Worm (Caenorhabditis elegans) whole organism, mixed stage, embryonic: ENCODE measurements around the gene dmd-6.

Experiments
- M03D4.4 ChIP-seq: sonication (generic microtip); optimal IDR thresholded peaks from 2 replicates; lab custom pipeline; 2017; ENCODE audit warnings: mild to moderate bottlenecking, missing genetic modification characterization, missing compliant biosample characterization
- bed-3 ChIP-seq: fragments of 200-800 bp; sonication (Bioruptor generic); optimal IDR thresholded peaks from 3 replicates; lab custom pipeline; 2018; ENCODE audit warnings: mild to moderate bottlenecking, missing genetic modification characterization, moderate library complexity, missing compliant biosample characterization
- blmp-1 ChIP-seq: fragments of 150-350 bp; optimal IDR thresholded peaks from 2 replicates; lab custom pipeline; 2014; ENCODE audit warnings: missing biosample characterization, missing genetic modification characterization
- ceh-39 ChIP-seq: fragments of 150-350 bp; optimal IDR thresholded peaks from 2 replicates; lab custom pipeline; 2014; ENCODE audit warnings: missing biosample characterization, missing genetic modification characterization
- ceh-83 ChIP-seq: fragments of 200-800 bp; sonication (Bioruptor generic); optimal IDR thresholded peaks from 2 replicates; lab custom pipeline; 2018; ENCODE audit warnings: mild to moderate bottlenecking, missing genetic modification characterization, missing compliant biosample characterization
- ces-1 ChIP-seq: fragments of 150-350 bp; optimal IDR thresholded peaks from 2 replicates; lab custom pipeline; 2014; ENCODE audit warnings: missing biosample characterization, missing genetic modification reagents, missing genetic modification characterization
- cnd-1 ChIP-seq: fragments of 200-800 bp; sonication (Bioruptor generic); optimal IDR thresholded peaks from 2 replicates; lab custom pipeline; 2018; ENCODE audit warnings: mild to moderate bottlenecking, missing genetic modification characterization, missing compliant biosample characterization
- drap-1 ChIP-seq: fragments of 200-800 bp; sonication (Bioruptor generic); optimal IDR thresholded peaks from 3 replicates; lab custom pipeline; 2018; ENCODE audit warnings: mild to moderate bottlenecking, missing genetic modification characterization, missing compliant biosample characterization
- elt-1 ChIP-seq: sonication (generic microtip); optimal IDR thresholded peaks from 2 replicates; lab custom pipeline; 2017; ENCODE audit warnings: missing genetic modification characterization, mild to moderate bottlenecking, missing compliant biosample characterization, antibody characterized with exemption, moderate library complexity, borderline replicate concordance; ENCODE audit not compliant: insufficient read depth
- elt-3 ChIP-seq: fragments of 150-350 bp; optimal IDR thresholded peaks from 2 replicates; lab custom pipeline; 2014; ENCODE audit warnings: missing biosample characterization, missing genetic modification characterization
- flh-1 ChIP-seq: fragments of 200-800 bp; sonication (Bioruptor generic); optimal IDR thresholded peaks from 2 replicates; lab custom pipeline; 2018; ENCODE audit warnings: mild to moderate bottlenecking, missing genetic modification characterization, moderate library complexity, missing compliant biosample characterization
- ham-2 ChIP-seq: fragments of 200-800 bp; sonication (Bioruptor generic); optimal IDR thresholded peaks from 2 replicates; lab custom pipeline; 2018; ENCODE audit warnings: mild to moderate bottlenecking, missing genetic modification characterization, missing compliant biosample characterization
- hlh-1 ChIP-seq: fragments of 150-350 bp; optimal IDR thresholded peaks from 2 replicates; lab custom pipeline; 2014; ENCODE audit warnings: missing biosample characterization, missing genetic modification reagents, missing genetic modification characterization
- lin-13 ChIP-seq: fragments of 150-350 bp; optimal IDR thresholded peaks from 2 replicates; lab custom pipeline; 2014; ENCODE audit warnings: missing biosample characterization, missing genetic modification characterization
- lin-32 ChIP-seq: fragments of 200-800 bp; sonication (Bioruptor generic); optimal IDR thresholded peaks from 2 replicates; lab custom pipeline; 2018; ENCODE audit warnings: mild to moderate bottlenecking, missing genetic modification characterization, missing compliant biosample characterization
- lsy-2 ChIP-seq: fragments of 150-350 bp; optimal IDR thresholded peaks from 2 replicates; lab custom pipeline; 2014; ENCODE audit warnings: missing biosample characterization, missing genetic modification characterization
- mab-5 ChIP-seq: fragments of 150-350 bp; optimal IDR thresholded peaks from 2 replicates; lab custom pipeline; 2014; ENCODE audit warnings: missing biosample characterization, missing genetic modification characterization
- mep-1 ChIP-seq: fragments of 150-350 bp; optimal IDR thresholded peaks from 2 replicates; lab custom pipeline; 2017; ENCODE audit warnings: missing biosample characterization, missing genetic modification reagents, missing genetic modification characterization, inconsistent platforms
- mls-2 ChIP-seq: sonication (generic microtip); optimal IDR thresholded peaks from 2 replicates; lab custom pipeline; 2016; ENCODE audit warnings: mild to moderate bottlenecking, missing genetic modification characterization, moderate library complexity, missing compliant biosample characterization
- nhr-2 ChIP-seq: fragments of 150-350 bp; optimal IDR thresholded peaks from 2 replicates; lab custom pipeline; 2014; ENCODE audit warnings: missing biosample characterization, missing genetic modification characterization
- nhr-237 ChIP-seq: fragments of 150-350 bp; optimal IDR thresholded peaks from 2 replicates; lab custom pipeline; 2014; ENCODE audit warnings: missing biosample characterization, missing genetic modification characterization
- nhr-28 ChIP-seq: fragments of 150-350 bp; optimal IDR thresholded peaks from 2 replicates; lab custom pipeline; 2014; ENCODE audit warnings: missing biosample characterization, missing genetic modification characterization
- nhr-76 ChIP-seq: sonication (generic microtip); optimal IDR thresholded peaks from 2 replicates; lab custom pipeline; 2017; ENCODE audit warnings: missing biosample characterization, missing genetic modification characterization
- pha-4 ChIP-seq: fragments of 150-350 bp; optimal IDR thresholded peaks from 2 replicates; lab custom pipeline; 2018; ENCODE audit warnings: missing biosample characterization, missing genetic modification reagents, missing genetic modification characterization
- sem-2 ChIP-seq: fragments of 200-800 bp; sonication (Bioruptor generic); optimal IDR thresholded peaks from 2 replicates; lab custom pipeline; 2018; ENCODE audit warnings: mild to moderate bottlenecking, missing genetic modification characterization, missing compliant biosample characterization
- snpc-4 ChIP-seq: fragments of 150-350 bp; optimal IDR thresholded peaks from 2 replicates; lab custom pipeline; 2014; ENCODE audit warnings: missing biosample characterization, missing genetic modification characterization
- sptf-1 ChIP-seq: sonication (generic microtip); optimal IDR thresholded peaks from 2 replicates; lab custom pipeline; 2017; ENCODE audit warnings: mild to moderate bottlenecking, missing genetic modification characterization, moderate library complexity, missing compliant biosample characterization
- tbx-8 ChIP-seq: fragments of 200-800 bp; sonication (Bioruptor generic); optimal IDR thresholded peaks from 2 replicates; lab custom pipeline; 2018; ENCODE audit warnings: mild to moderate bottlenecking, missing genetic modification characterization, moderate library complexity, missing compliant biosample characterization
- unc-120 ChIP-seq: sonication (generic microtip); optimal IDR thresholded peaks from 2 replicates; lab custom pipeline; 2017; ENCODE audit warnings: missing genetic modification characterization, missing compliant biosample characterization; ENCODE audit not compliant: poor library complexity, severe bottlenecking
- unc-39 ChIP-seq: fragments of 150-350 bp; optimal IDR thresholded peaks from 2 replicates; lab custom pipeline; 2014; ENCODE audit warnings: missing biosample characterization, missing genetic modification characterization
- unc-62 ChIP-seq: fragments of 150-350 bp; optimal IDR thresholded peaks from 2 replicates; lab custom pipeline; 2014; ENCODE audit warnings: missing biosample characterization, missing genetic modification reagents, missing genetic modification characterization
- zip-8 ChIP-seq: fragments of 150-350 bp; optimal IDR thresholded peaks from 2 replicates; lab custom pipeline; 2014; ENCODE audit warnings: missing biosample characterization, missing genetic modification characterization
- ztf-11 ChIP-seq: fragments of 150-350 bp; optimal IDR thresholded peaks from 2 replicates; lab custom pipeline; 2014; ENCODE audit warnings: missing biosample characterization, missing genetic modification characterization

Gene dmd-6

DNA sequence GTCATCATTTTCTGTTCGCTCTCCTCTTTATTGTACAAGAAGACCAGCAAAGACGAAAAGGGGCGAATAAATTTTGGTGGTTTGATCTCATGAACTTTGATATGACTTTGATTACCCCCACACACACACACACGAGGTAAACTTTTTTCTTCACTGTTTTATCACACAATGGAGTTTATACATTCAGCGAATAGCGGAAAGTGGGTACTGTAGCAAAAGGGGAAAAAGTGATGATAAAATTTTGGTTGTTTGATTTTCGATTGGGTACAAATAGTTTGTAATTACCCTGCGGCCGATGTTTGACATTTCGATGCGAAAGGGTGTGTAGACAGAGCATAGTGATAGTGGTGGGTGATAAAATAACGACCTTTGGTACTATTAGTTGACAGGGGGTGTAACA lies 22.2 kb upstream of the dmd-6 start:
- no peak for TF ChIP-seq nhr-28
- TF ChIP-seq ces-1 (GFP tag; lab: Kevin White, UChicago), result no peak
- peak; percentile 26 for TF ChIP-seq lsy-2
- TF ChIP-seq ztf-11 (tag; lab: Kevin White, UChicago), result no peak
- no peak for TF ChIP-seq ham-2
- peak; percentile 43 for TF ChIP-seq elt-3 (tag; lab: Kevin White, UChicago)
- TF ChIP-seq drap-1 (GFP tag; lab: Kevin White, UChicago), result no peak
- TF ChIP-seq zip-8 (tag; lab: Kevin White, UChicago), result no peak
- no peak for TF ChIP-seq tbx-8 (GFP tag; lab: Kevin White, UChicago)
- TF ChIP-seq lin-32 (GFP tag; lab: Kevin White, UChicago), result no peak
- TF ChIP-seq nhr-237 (tag; lab: Kevin White, UChicago), result peak; percentile 11
- no peak for TF ChIP-seq mls-2
- TF ChIP-seq ceh-39 (tag; lab: Kevin White, UChicago), result no peak
- TF ChIP-seq mab-5 (tag; lab: Kevin White, UChicago), result no peak
- no peak for TF ChIP-seq sem-2 (GFP tag; lab: Kevin White, UChicago)
- no peak for TF ChIP-seq nhr-76 (tag; lab: Kevin White, UChicago)
- TF ChIP-seq lin-13 (tag; lab: Kevin White, UChicago), result no peak
- no peak for TF ChIP-seq ceh-83 (GFP tag; lab: Kevin White, UChicago)

- TF ChIP-seq ham-2 (no peak), unc-39 (no peak), M03D4.4 (tag; lab: Kevin White, UChicago) (no peak), lsy-2 (no peak), elt-1 (no peak), cnd-1 (no peak), nhr-2 (tag; lab: Kevin White, UChicago) (no peak), ceh-83 (GFP tag; lab: Kevin White, UChicago) (no peak), ces-1 (GFP tag; lab: Kevin White, UChicago) (no peak), ztf-11 (tag; lab: Kevin White, UChicago) (no peak), tbx-8 (GFP tag; lab: Kevin White, UChicago) (no peak), nhr-76 (tag; lab: Kevin White, UChicago) (no peak), sptf-1 (tag; lab: Kevin White, UChicago) (no peak), unc-120 (tag; lab: Kevin White, UChicago) (no peak)
Measured at ce11 chrIV:14599321-14599720, 17.1 kb upstream of the dmd-6 start.

- no peak for TF ChIP-seq bed-3 (GFP tag; lab: Kevin White, UChicago)
- no peak for TF ChIP-seq mep-1 (tag; lab: Kevin White, UChicago)
Measured at ce11 chrIV:14603022-14603421, 13.4 kb upstream of the dmd-6 start.

DNA sequence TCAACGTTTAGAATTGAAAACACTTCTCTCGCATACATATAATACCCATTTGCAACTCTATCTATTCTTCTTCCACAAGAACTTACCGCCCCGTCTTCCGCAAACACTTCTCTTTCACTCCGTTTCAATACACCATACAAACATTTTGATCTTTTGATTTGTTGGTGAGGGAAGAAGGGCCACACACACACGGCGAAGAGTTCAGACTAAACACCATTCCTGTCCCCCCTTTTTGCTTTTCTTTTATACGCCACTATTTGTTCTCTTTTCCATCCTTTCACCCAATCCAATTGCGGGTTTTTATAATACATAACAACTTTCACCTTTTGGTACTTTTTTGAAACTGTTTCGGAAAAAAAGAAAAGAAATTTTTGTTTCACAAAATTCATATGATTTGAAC lies 11.3 kb upstream of the dmd-6 start:
- TF ChIP-seq ces-1 (GFP tag; lab: Kevin White, UChicago), result no peak
- TF ChIP-seq nhr-2 (tag; lab: Kevin White, UChicago), result no peak
- TF ChIP-seq drap-1 (GFP tag; lab: Kevin White, UChicago), result no peak
- TF ChIP-seq pha-4 (tag; lab: Kevin White, UChicago), result peak; percentile 74
- TF ChIP-seq lsy-2, result peak; percentile 9
- no peak for TF ChIP-seq ham-2
- TF ChIP-seq bed-3 (GFP tag; lab: Kevin White, UChicago), result no peak
- TF ChIP-seq nhr-28, result no peak
- TF ChIP-seq elt-3 (tag; lab: Kevin White, UChicago), result no peak
- peak; percentile 9 for TF ChIP-seq nhr-237 (tag; lab: Kevin White, UChicago)
- no peak for TF ChIP-seq ceh-83 (GFP tag; lab: Kevin White, UChicago)
- no peak for TF ChIP-seq flh-1 (GFP tag; lab: Kevin White, UChicago)
- no peak for TF ChIP-seq ceh-39 (tag; lab: Kevin White, UChicago)
- no peak for TF ChIP-seq lin-32 (GFP tag; lab: Kevin White, UChicago)
- no peak for TF ChIP-seq mls-2
- no peak for TF ChIP-seq mab-5 (tag; lab: Kevin White, UChicago)
- TF ChIP-seq snpc-4 (tag; lab: Kevin White, UChicago), result no peak
- no peak for TF ChIP-seq hlh-1 (tag; lab: Kevin White, UChicago)
- no peak for TF ChIP-seq unc-62
- TF ChIP-seq tbx-8 (GFP tag; lab: Kevin White, UChicago), result no peak
- TF ChIP-seq ztf-11 (tag; lab: Kevin White, UChicago), result no peak
- no peak for TF ChIP-seq zip-8 (tag; lab: Kevin White, UChicago)
- TF ChIP-seq elt-1, result no peak
- TF ChIP-seq nhr-76 (tag; lab: Kevin White, UChicago), result no peak
- peak; percentile 48 for TF ChIP-seq blmp-1
- TF ChIP-seq mep-1 (tag; lab: Kevin White, UChicago), result peak; percentile 13
